Worm (Caenorhabditis elegans): ENCODE data around the gene ets-6.

ce11 chrV:7570290-7570689 is 10.1 kb downstream of the ets-6 start, which contains the start of gene clec-212:
- TF ChIP-seq F37D6.2 (tag; optimal IDR thresholded peaks at IDR 0.05) (no peak), ceh-28 (tag; optimal IDR thresholded peaks at IDR 0.05) (no peak), skn-1 (tag; optimal IDR thresholded peaks at IDR 0.05) (no peak), fos-1 (tag; optimal IDR thresholded peaks at IDR 0.05) (no peak), fkh-10 (GFP tag; optimal IDR thresholded peaks at IDR 0.05) (no peak), lin-15B (tag; optimal IDR thresholded peaks at IDR 0.05) (no peak), ZK546.5 (tag; optimal IDR thresholded peaks at IDR 0.05) (no peak), dve-1 (tag; optimal IDR thresholded peaks at IDR 0.05; ENCODE audit: insufficient read depth) (no peak), nhr-6 (tag; optimal IDR thresholded peaks at IDR 0.05) (no peak)
